Worm (Caenorhabditis elegans) whole organism, L4/young adult: Measurements from ENCODE around the gene atg-3.

Experiments
- W03F9.2 ChIP-seq: fragments of 150-350 bp; optimal IDR thresholded peaks from 2 replicates; lab custom pipeline; 2014; ENCODE audit warnings: missing biosample characterization, missing genetic modification characterization
- dao-5 ChIP-seq: sonication (generic microtip); optimal IDR thresholded peaks from 2 replicates; lab custom pipeline; 2016; ENCODE audit warnings: missing genotype, missing genetic modification characterization, moderate library complexity, missing compliant biosample characterization
- him-1 ChIP-seq: sonication (generic microtip); optimal IDR thresholded peaks from 2 replicates; lab custom pipeline; 2016; ENCODE audit warnings: missing genotype, missing genetic modification reagents, missing genetic modification characterization, missing compliant biosample characterization

Gene atg-3

ce11 chrIV:1010212-1010611 is at the start of gene atg-3:
Gene atg-3, plus strand, starts transcription at chrIV:1010512.
- TF ChIP-seq W03F9.2 (tag; lab: Kevin White, UChicago) = no peak
- TF ChIP-seq dao-5 = no peak
- TF ChIP-seq him-1 (tag; lab: Kevin White, UChicago) = no peak

- TF ChIP-seq dao-5 (no peak), him-1 (tag; lab: Kevin White, UChicago) (no peak), W03F9.2 (tag; lab: Kevin White, UChicago) (no peak)
Measured at ce11 chrIV:961862-962261, 48.5 kb upstream of the atg-3 start.

ce11 chrIV:971122-971521 is 39.2 kb upstream of the atg-3 start:
- no peak for TF ChIP-seq dao-5
- no peak for TF ChIP-seq W03F9.2 (tag; lab: Kevin White, UChicago)
- no peak for TF ChIP-seq him-1 (tag; lab: Kevin White, UChicago)

ce11 chrIV:972401-972800 is 37.9 kb upstream of the atg-3 start:
- TF ChIP-seq dao-5 (no peak), W03F9.2 (tag; lab: Kevin White, UChicago) (no peak), him-1 (tag; lab: Kevin White, UChicago) (no peak)

ce11 chrIV:972811-973428 is 37.4 kb upstream of the atg-3 start:
- TF ChIP-seq him-1 (tag; lab: Kevin White, UChicago) (no peak), dao-5 (no peak), W03F9.2 (tag; lab: Kevin White, UChicago) (no peak)

ce11 chrIV:976372-976771 is 33.9 kb upstream of the atg-3 start:
- TF ChIP-seq dao-5 (no peak), him-1 (tag; lab: Kevin White, UChicago) (no peak), W03F9.2 (tag; lab: Kevin White, UChicago) (no peak)

ce11 chrIV:983558-983957 is 26.8 kb upstream of the atg-3 start:
- no peak for TF ChIP-seq dao-5
- TF ChIP-seq W03F9.2 (tag; lab: Kevin White, UChicago) = no peak
- no peak for TF ChIP-seq him-1 (tag; lab: Kevin White, UChicago)

ce11 chrIV:990352-990751 is 20.0 kb upstream of the atg-3 start, which contains the start of gene egrh-2:
Gene egrh-2, minus strand, starts transcription at chrIV:990452.
- TF ChIP-seq W03F9.2 (tag; lab: Kevin White, UChicago) (no peak), him-1 (tag; lab: Kevin White, UChicago) (no peak), dao-5 (no peak)

ce11 chrIV:991181-991642 is 19.1 kb upstream of the atg-3 start:
- TF ChIP-seq W03F9.2 (tag; lab: Kevin White, UChicago) (peak; percentile 3), dao-5 (no peak)

- TF ChIP-seq him-1 (tag; lab: Kevin White, UChicago) = no peak
- TF ChIP-seq W03F9.2 (tag; lab: Kevin White, UChicago) = no peak
- no peak for TF ChIP-seq dao-5
Measured at ce11 chrIV:991647-992400, 18.5 kb upstream of the atg-3 start, which contains the start of gene lep-2. Gene lep-2, plus strand, starts transcription at chrIV:992283.

- TF ChIP-seq him-1 (tag; lab: Kevin White, UChicago) (no peak), dao-5 (no peak), W03F9.2 (tag; lab: Kevin White, UChicago) (no peak)
Measured at ce11 chrIV:998914-999313, 11.4 kb upstream of the atg-3 start, which contains the start of gene Y55F3AM.5. Gene Y55F3AM.5, plus strand, starts transcription at chrIV:999214.

- no peak for TF ChIP-seq dao-5
- no peak for TF ChIP-seq W03F9.2 (tag; lab: Kevin White, UChicago)
- TF ChIP-seq him-1 (tag; lab: Kevin White, UChicago) = no peak
Measured at ce11 chrIV:999675-1000074, 10.6 kb upstream of the atg-3 start.

- TF ChIP-seq dao-5 (no peak), him-1 (tag; lab: Kevin White, UChicago) (no peak), W03F9.2 (tag; lab: Kevin White, UChicago) (no peak)
Measured at ce11 chrIV:1000441-1000840, 9.9 kb upstream of the atg-3 start.

- TF ChIP-seq W03F9.2 (tag; lab: Kevin White, UChicago) (no peak), dao-5 (no peak), him-1 (tag; lab: Kevin White, UChicago) (no peak)
Measured at ce11 chrIV:1005761-1006160, 4.6 kb upstream of the atg-3 start, which contains the start of gene immp-2. Gene immp-2, minus strand, starts transcription at chrIV:1005861.
